Fruit fly (Drosophila melanogaster): Measurements from ENCODE around the gene Vajk3.

DNA sequence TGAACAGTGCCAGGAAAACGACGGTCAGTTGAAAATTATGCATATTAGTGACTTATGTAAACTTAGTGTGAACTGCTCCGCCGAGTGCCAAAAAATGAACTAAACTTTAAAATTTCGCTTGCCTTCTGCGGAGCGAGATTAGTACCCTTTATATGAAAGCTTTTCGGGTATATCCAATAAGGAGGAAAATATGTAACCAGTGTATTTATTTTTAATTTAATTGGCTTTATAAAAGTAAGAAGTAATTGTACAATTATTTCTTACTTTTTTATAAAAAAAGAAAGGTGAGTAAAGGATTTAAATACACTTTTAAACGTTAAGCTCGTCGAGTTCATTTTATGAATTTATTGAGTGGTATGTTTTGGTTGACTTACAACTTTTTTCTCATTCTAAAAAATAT lies 25.6 kb upstream of the Vajk3 start, which contains the start of gene He:
- no peak for TF ChIP-seq rn (GFP tag; IDR thresholded peaks at IDR 0.05)
- no peak for TF ChIP-seq CG12605 (GFP tag; IDR thresholded peaks at IDR 0.05)
- no peak for TF ChIP-seq fd96Ca (GFP tag; IDR thresholded peaks at IDR 0.05)
- TF ChIP-seq CG10348 (GFP tag; IDR thresholded peaks at IDR 0.05) = no peak
- no peak for TF ChIP-seq Pif1B (GFP tag; optimal IDR thresholded peaks at IDR 0.05)
- no peak for TF ChIP-seq CG13204 (GFP tag; optimal IDR thresholded peaks at IDR 0.05)
- TF ChIP-seq CG14655 (GFP tag; optimal IDR thresholded peaks at IDR 0.05) = no peak
- TF ChIP-seq CG8301 (tag; optimal IDR thresholded peaks at IDR 0.05) = no peak
- TF ChIP-seq CG9948 (tag; optimal IDR thresholded peaks at IDR 0.05) = no peak
- TF ChIP-seq CG15710 (tag; optimal IDR thresholded peaks at IDR 0.05) = no peak

All from whole organism, pupa.